Fruit fly (Drosophila melanogaster) whole organism, embryonic: ENCODE data around the gene Mekk1.

Experiments
- ATbp ChIP-seq: fragments of 200-800 bp; sonication (Bioruptor generic); optimal IDR thresholded peaks from 2 replicates; lab custom pipeline; 2017; ENCODE audit warnings: missing biosample characterization, mild to moderate bottlenecking, missing genetic modification characterization, missing genetic modification reagents
- Atf6 ChIP-seq: fragments of 200-800 bp; sonication (Bioruptor generic); IDR thresholded peaks from 2 replicates; pipeline ENCODE4 v1.3.6; 2022; ENCODE audit warnings: missing biosample characterization, missing genetic modification characterization
- CG10565 ChIP-seq: fragments of 200-800 bp; sonication (Bioruptor generic); optimal IDR thresholded peaks from 3 replicates; lab custom pipeline; 2016; ENCODE audit warnings: missing biosample characterization, mild to moderate bottlenecking, missing genetic modification characterization
- CG11085 ChIP-seq: fragments of 200-800 bp; sonication (Bioruptor generic); IDR thresholded peaks from 2 replicates; pipeline ENCODE4 v1.3.6; 2022; ENCODE audit warnings: missing biosample characterization, missing genetic modification characterization
- CG11696 ChIP-seq: fragments of 200-800 bp; sonication (Bioruptor generic); IDR thresholded peaks from 2 replicates; pipeline ENCODE4 v1.3.6; 2022; ENCODE audit warnings: missing biosample characterization, missing genetic modification characterization
- CG12236 ChIP-seq: fragments of 200-800 bp; sonication (Bioruptor generic); optimal IDR thresholded peaks from 2 replicates; lab custom pipeline; 2016; ENCODE audit warnings: missing biosample characterization, missing genetic modification characterization
- CG12299 ChIP-seq: fragments of 200-800 bp; sonication (Bioruptor generic); optimal IDR thresholded peaks from 2 replicates; lab custom pipeline; 2018; ENCODE audit warnings: missing biosample characterization, mild to moderate bottlenecking, missing genetic modification characterization
- CG12391 ChIP-seq: fragments of 200-800 bp; sonication (Bioruptor generic); optimal IDR thresholded peaks from 3 replicates; lab custom pipeline; 2018; ENCODE audit warnings: missing biosample characterization, mild to moderate bottlenecking, missing genetic modification characterization, moderate library complexity
- CG15514 ChIP-seq: fragments of 200-800 bp; sonication (Bioruptor generic); optimal IDR thresholded peaks from 3 replicates; lab custom pipeline; 2017; ENCODE audit warnings: missing biosample characterization, missing genetic modification characterization, mild to moderate bottlenecking, moderate library complexity, missing genetic modification reagents
- CG17359 ChIP-seq: fragments of 200-800 bp; sonication (Bioruptor generic); optimal IDR thresholded peaks from 3 replicates; lab custom pipeline; 2018; ENCODE audit warnings: missing biosample characterization, mild to moderate bottlenecking, missing genetic modification characterization, moderate library complexity
- CG17385 ChIP-seq: fragments of 200-800 bp; sonication (Bioruptor generic); optimal IDR thresholded peaks from 3 replicates; lab custom pipeline; 2018; ENCODE audit warnings: missing biosample characterization, mild to moderate bottlenecking, missing genetic modification characterization
- CG17912 ChIP-seq: fragments of 200-800 bp; sonication (Bioruptor generic); optimal IDR thresholded peaks from 2 replicates; lab custom pipeline; 2018; ENCODE audit warnings: missing biosample characterization, mild to moderate bottlenecking, missing genetic modification characterization
- CG31365 ChIP-seq: fragments of 200-800 bp; sonication (Bioruptor generic); optimal IDR thresholded peaks from 2 replicates; lab custom pipeline; 2018; ENCODE audit warnings: missing biosample characterization, mild to moderate bottlenecking, missing genetic modification characterization
- CG34422 ChIP-seq: fragments of 200-800 bp; sonication (Bioruptor generic); IDR thresholded peaks from 3 replicates; pipeline ENCODE4 v1.3.6; 2022; ENCODE audit warnings: missing biosample characterization, missing genetic modification characterization
- CG3847 ChIP-seq: fragments of 200-800 bp; sonication (Bioruptor generic); IDR thresholded peaks from 2 replicates; pipeline ENCODE4 v1.3.6; 2022; ENCODE audit warnings: missing biosample characterization, missing genetic modification characterization
- CG4328 ChIP-seq: fragments of 200-800 bp; sonication (Bioruptor generic); optimal IDR thresholded peaks from 3 replicates; lab custom pipeline; 2017; ENCODE audit warnings: missing biosample characterization, missing genetic modification reagents, missing genetic modification characterization
- CG4707 ChIP-seq: fragments of 200-800 bp; sonication (Bioruptor generic); optimal IDR thresholded peaks from 2 replicates; lab custom pipeline; 2018; ENCODE audit warnings: missing biosample characterization, mild to moderate bottlenecking, missing genetic modification characterization, moderate library complexity
- CG6254 ChIP-seq: fragments of 200-800 bp; sonication (Bioruptor generic); optimal IDR thresholded peaks from 3 replicates; lab custom pipeline; 2017; ENCODE audit warnings: mild to moderate bottlenecking, missing biosample characterization, missing genetic modification reagents, missing genetic modification characterization
- CG7372 ChIP-seq: fragments of 200-800 bp; sonication (Bioruptor generic); IDR thresholded peaks from 2 replicates; pipeline ENCODE4 v1.3.6; 2022; ENCODE audit warnings: missing biosample characterization, missing genetic modification characterization
- CG7839 ChIP-seq: fragments of 200-800 bp; sonication (Bioruptor generic); optimal IDR thresholded peaks from 3 replicates; lab custom pipeline; 2018; ENCODE audit warnings: missing biosample characterization, mild to moderate bottlenecking, missing genetic modification characterization, moderate library complexity
- CG8388 ChIP-seq: fragments of 200-800 bp; sonication (Bioruptor generic); optimal IDR thresholded peaks from 2 replicates; lab custom pipeline; 2019; ENCODE audit warnings: missing biosample characterization, mild to moderate bottlenecking, missing genetic modification characterization, moderate library complexity
- CG8944 ChIP-seq: fragments of 200-800 bp; sonication (Bioruptor generic); optimal IDR thresholded peaks from 3 replicates; lab custom pipeline; 2016; ENCODE audit warnings: missing biosample characterization, missing genetic modification characterization
- CG9876 ChIP-seq: fragments of 200-800 bp; sonication (Bioruptor generic); optimal IDR thresholded peaks from 2 replicates; lab custom pipeline; 2016; ENCODE audit warnings: missing biosample characterization, missing genetic modification characterization
- CG9932 ChIP-seq: fragments of 200-800 bp; sonication (Bioruptor generic); IDR thresholded peaks from 2 replicates; pipeline ENCODE4 v1.3.6; 2022; ENCODE audit warnings: missing biosample characterization, missing genetic modification characterization
- Dip2 ChIP-seq: fragments of 200-800 bp; sonication (Bioruptor generic); IDR thresholded peaks from 2 replicates; pipeline ENCODE4 v1.3.6; 2022; ENCODE audit warnings: missing biosample characterization, missing genetic modification characterization
- Dip3 ChIP-seq: fragments of 200-800 bp; sonication (Bioruptor generic); optimal IDR thresholded peaks from 3 replicates; lab custom pipeline; 2016; ENCODE audit warnings: missing biosample characterization, missing genetic modification characterization
- Drgx ChIP-seq: fragments of 200-800 bp; sonication (Bioruptor generic); IDR thresholded peaks from 2 replicates; pipeline ENCODE4 v1.3.6; 2022; ENCODE audit warnings: missing biosample characterization, missing genetic modification characterization
- Kr ChIP-seq: fragments of 200-800 bp; sonication (Bioruptor generic); optimal IDR thresholded peaks from 2 replicates; lab custom pipeline; 2017; ENCODE audit warnings: missing biosample characterization, mild to moderate bottlenecking, missing genetic modification characterization
- MBD-R2 ChIP-seq: fragments of 200-800 bp; sonication (Bioruptor generic); IDR thresholded peaks from 2 replicates; pipeline ENCODE4 v1.3.6; 2022; ENCODE audit warnings: missing biosample characterization, missing genetic modification characterization
- Mad ChIP-seq: fragments of 200-800 bp; sonication (Bioruptor generic); optimal IDR thresholded peaks from 2 replicates; lab custom pipeline; 2016; ENCODE audit warnings: missing biosample characterization, missing genetic modification characterization
- abd-A ChIP-seq: fragments of 200-800 bp; sonication (Bioruptor generic); optimal IDR thresholded peaks from 3 replicates; lab custom pipeline; 2019; ENCODE audit warnings: missing biosample characterization, mild to moderate bottlenecking, missing genetic modification characterization, moderate library complexity
- aop ChIP-seq: fragments of 200-800 bp; sonication (Bioruptor generic); IDR thresholded peaks from 2 replicates; pipeline ENCODE4 v1.3.6; 2022; ENCODE audit warnings: missing biosample characterization, missing genetic modification characterization
- br ChIP-seq: fragments of >200 bp; optimal IDR thresholded peaks from 2 replicates; lab custom pipeline; 2017
- bsh ChIP-seq, 2 experiments: fragments of 200-800 bp; sonication (Bioruptor generic); optimal IDR thresholded peaks; 2 replicates each; lab custom pipeline; 2017 to 2018; ENCODE audit warnings: mild to moderate bottlenecking in 2 of 2, missing biosample characterization in 2 of 2, missing genetic modification characterization in 2 of 2, moderate library complexity in 1 of 2
- chif ChIP-seq, 2 experiments: fragments of 200-800 bp; sonication (Bioruptor generic); optimal IDR thresholded peaks; 3 replicates each; lab custom pipeline; 2016; ENCODE audit warnings: missing biosample characterization in 2 of 2, missing genetic modification characterization in 2 of 2
- dm ChIP-seq: fragments of 200-800 bp; sonication (Bioruptor generic); optimal IDR thresholded peaks from 3 replicates; lab custom pipeline; 2016; ENCODE audit warnings: missing biosample characterization, missing genetic modification characterization
- hb ChIP-seq: fragments of 200-800 bp; sonication (Bioruptor generic); IDR thresholded peaks from 3 replicates; pipeline ENCODE4 v1.3.6; 2022; ENCODE audit warnings: missing biosample characterization, missing genetic modification characterization; ENCODE audit not compliant: partially characterized antibody
- hkb ChIP-seq, 2 experiments: fragments of 200-800 bp in 1 of 2; fragments of >200 bp in 1 of 2; sonication (Bioruptor generic) in 1 of 2; IDR thresholded peaks in 1 of 2; optimal IDR thresholded peaks in 1 of 2; 2 replicates each; pipeline versions ENCODE4 v1.3.6 to Lab custom; 2017 to 2022; ENCODE audit warnings: missing biosample characterization in 1 of 2, missing genetic modification characterization in 1 of 2
- ken ChIP-seq: fragments of 200-800 bp; sonication (Bioruptor generic); IDR thresholded peaks from 3 replicates; pipeline ENCODE4 v1.3.6; 2022; ENCODE audit warnings: missing biosample characterization, missing genetic modification characterization
- oc ChIP-seq: fragments of 200-800 bp; sonication (Bioruptor generic); optimal IDR thresholded peaks from 2 replicates; lab custom pipeline; 2018; ENCODE audit warnings: missing biosample characterization, mild to moderate bottlenecking, missing genetic modification characterization, moderate library complexity
- onecut ChIP-seq: fragments of 200-800 bp; sonication (Bioruptor generic); IDR thresholded peaks from 2 replicates; pipeline ENCODE4 v1.3.6; 2022; ENCODE audit warnings: missing biosample characterization, missing genetic modification characterization
- org-1 ChIP-seq: fragments of 200-800 bp; sonication (Bioruptor generic); optimal IDR thresholded peaks from 2 replicates; lab custom pipeline; 2017; ENCODE audit warnings: missing biosample characterization, missing genetic modification characterization
- pho ChIP-seq: fragments of 200-800 bp; sonication (Bioruptor generic); optimal IDR thresholded peaks from 2 replicates; lab custom pipeline; 2016; ENCODE audit warnings: missing biosample characterization, missing genetic modification characterization
- repo ChIP-seq: fragments of 200-800 bp; sonication (Bioruptor generic); optimal IDR thresholded peaks from 2 replicates; lab custom pipeline; 2016; ENCODE audit warnings: missing biosample characterization, missing genetic modification characterization
- ro ChIP-seq: fragments of 200-800 bp; sonication (Bioruptor generic); IDR thresholded peaks from 2 replicates; pipeline ENCODE4 v1.3.6; 2022; ENCODE audit warnings: missing biosample characterization, missing genetic modification characterization
- run ChIP-seq: fragments of 200-800 bp; sonication (Bioruptor generic); optimal IDR thresholded peaks from 3 replicates; lab custom pipeline; 2018; ENCODE audit warnings: missing biosample characterization, mild to moderate bottlenecking, missing genetic modification characterization
- salm ChIP-seq: fragments of 200-800 bp; sonication (Bioruptor generic); optimal IDR thresholded peaks from 2 replicates; lab custom pipeline; 2018; ENCODE audit warnings: missing biosample characterization, mild to moderate bottlenecking, missing genetic modification characterization
- sens ChIP-seq: fragments of 200-800 bp; sonication (Bioruptor generic); peaks from one replicate; lab custom pipeline; 2016; ENCODE audit warnings: missing biosample characterization, missing genetic modification characterization
- sima ChIP-seq: fragments of 200-800 bp; sonication (Bioruptor generic); optimal IDR thresholded peaks from 2 replicates; lab custom pipeline; 2016; ENCODE audit warnings: missing biosample characterization, missing genetic modification characterization
- yki ChIP-seq: fragments of >200 bp; optimal IDR thresholded peaks from 3 replicates; lab custom pipeline; 2018

The Mekk1 gene

DNA sequence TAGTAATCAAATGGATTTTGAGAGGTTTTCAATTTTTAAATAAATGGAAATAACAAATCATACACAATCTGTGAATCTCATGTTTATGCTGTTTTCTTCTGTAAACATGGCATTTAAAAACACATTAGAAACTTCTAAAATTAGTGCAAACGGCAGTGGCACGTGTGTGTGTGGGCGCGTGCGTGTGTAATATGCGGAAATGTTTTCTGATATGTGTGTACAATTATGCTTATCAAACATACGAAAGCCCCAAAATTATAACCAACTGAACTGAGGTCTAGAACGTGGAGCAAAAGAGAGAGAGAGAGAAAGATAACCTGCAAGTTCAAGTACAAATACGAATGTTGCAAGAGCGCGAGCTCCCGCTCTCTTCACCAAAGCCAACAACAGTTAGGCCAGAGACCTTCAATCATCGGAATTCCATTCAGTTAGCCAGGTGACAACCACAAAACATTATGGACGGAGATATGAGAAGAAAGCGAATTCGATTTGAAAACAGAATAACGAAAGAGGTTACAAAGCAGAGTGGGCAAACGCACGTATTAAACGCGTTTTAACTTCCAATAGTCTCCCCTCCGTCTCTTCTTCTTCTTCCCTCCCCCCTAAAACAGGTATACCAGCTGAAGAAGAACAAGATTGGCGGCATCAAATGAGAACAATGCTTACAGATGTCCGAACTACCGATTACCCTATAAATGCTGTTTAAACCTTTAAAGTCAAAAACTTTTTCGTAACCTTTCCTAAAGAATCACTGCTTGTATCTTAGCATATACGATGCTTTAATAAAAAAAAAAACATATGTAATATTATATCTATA lies 2.2 kb downstream of the Mekk1 start (continued):
- TF ChIP-seq CG10565 (GFP tag; lab: Kevin White, UChicago) (peak; percentile 74), Kr (no peak), CG17912 (GFP tag; lab: Kevin White, UChicago) (peak; percentile 66), CG8388 (GFP tag; lab: Kevin White, UChicago) (peak; percentile 94), pho (GFP tag; lab: Kevin White, UChicago) (peak; percentile 84), chif (GFP tag; optimal IDR thresholded peaks at IDR 0.05; lab: Kevin White, UChicago) (peak; percentile 71 to 82), Mad (GFP tag; lab: Kevin White, UChicago) (peak; percentile 88), onecut (GFP tag; lab: Robert Waterston, UW) (peak; percentile 91), sens (GFP tag; lab: Kevin White, UChicago) (peak; percentile 97), CG11696 (GFP tag; lab: Robert Waterston, UW) (peak; percentile 92), hb (GFP tag; lab: Robert Waterston, UW) (no peak), CG9876 (peak; percentile 51), salm (peak; percentile 89), MBD-R2 (GFP tag; lab: Robert Waterston, UW) (peak; percentile 96), abd-A (tag; lab: Kevin White, UChicago) (peak; percentile 87), br (lab: Kevin White, UChicago) (no peak), run (tag; lab: Kevin White, UChicago) (peak; percentile 80), yki (lab: Kevin White, UChicago) (no peak), CG3847 (GFP tag; lab: Robert Waterston, UW) (peak; percentile 97), hkb (optimal IDR thresholded peaks at IDR 0.05; lab: Kevin White, UChicago) (no peak), hkb (GFP tag; IDR thresholded peaks at IDR 0.05; lab: Robert Waterston, UW) (peak; percentile 97), CG17385 (GFP tag; lab: Kevin White, UChicago) (peak; percentile 97), CG8944 (GFP tag; lab: Kevin White, UChicago) (peak; percentile 89), CG15514 (peak; percentile 92), CG9932 (GFP tag; lab: Robert Waterston, UW) (peak; percentile 98), Atf6 (GFP tag; lab: Robert Waterston, UW) (peak; percentile 98), CG12299 (tag; lab: Kevin White, UChicago) (peak; percentile 93), CG34422 (GFP tag; lab: Robert Waterston, UW) (peak; percentile 96), CG6254 (GFP tag; lab: Kevin White, UChicago) (peak; percentile 93), CG7839 (tag; lab: Kevin White, UChicago) (peak; percentile 98), dm (GFP tag; lab: Kevin White, UChicago) (peak; percentile 68), ro (GFP tag; lab: Robert Waterston, UW) (peak; percentile 91), ken (peak; percentile 94), CG17359 (tag; lab: Kevin White, UChicago) (peak; percentile 98), oc (tag; lab: Kevin White, UChicago) (peak; percentile 97), CG12391 (tag; lab: Kevin White, UChicago) (peak; percentile 97), CG4328 (GFP tag; lab: Kevin White, UChicago) (peak; percentile 71), CG4707 (GFP tag; lab: Kevin White, UChicago) (peak; percentile 84), CG31365 (tag; lab: Kevin White, UChicago) (peak; percentile 84), aop (GFP tag; lab: Robert Waterston, UW) (peak; percentile 73), CG7372 (GFP tag; lab: Robert Waterston, UW) (peak; percentile 98), Dip3 (GFP tag; lab: Kevin White, UChicago) (peak; percentile 90), repo (peak; percentile 83), org-1 (GFP tag; lab: Kevin White, UChicago) (peak; percentile 91), bsh (GFP tag; optimal IDR thresholded peaks at IDR 0.05; lab: Kevin White, UChicago) (peak; percentile 84 to 98), Dip2 (peak; percentile 33; the same call in 1 of the 2 replicates), CG11085 (GFP tag; lab: Robert Waterston, UW) (peak; percentile 94), sima (no peak), CG12236 (GFP tag; lab: Kevin White, UChicago) (peak; percentile 58), Drgx (GFP tag; lab: Robert Waterston, UW) (peak; percentile 92), ATbp (GFP tag; lab: Kevin White, UChicago) (peak; percentile 92)
